Fruit fly (Drosophila melanogaster) whole organism, embryonic: Measurements from ENCODE around the gene AstCC.
A peak's percentile ranks its signal among the peaks of the same experiment; 100 is the strongest.

Source experiments
- Atf3 ChIP-seq: fragments of 200-800 bp; sonication (Bioruptor generic); optimal IDR thresholded peaks from 3 replicates; lab custom pipeline; 2016; ENCODE audit warnings: missing biosample characterization, missing genetic modification characterization
- CG10366 ChIP-seq: fragments of 200-800 bp; sonication (Bioruptor generic); IDR thresholded peaks from 2 replicates; pipeline ENCODE4 v1.3.6; 2022; ENCODE audit warnings: missing biosample characterization, missing genetic modification characterization
- CG12236 ChIP-seq: fragments of 200-800 bp; sonication (Bioruptor generic); optimal IDR thresholded peaks from 2 replicates; lab custom pipeline; 2016; ENCODE audit warnings: missing biosample characterization, missing genetic modification characterization
- CG14014 ChIP-seq: fragments of 200-800 bp; sonication (Bioruptor generic); IDR thresholded peaks from 2 replicates; pipeline ENCODE4 v1.3.6; 2022; ENCODE audit warnings: missing biosample characterization, missing genetic modification characterization
- CG16779 ChIP-seq: fragments of 200-800 bp; sonication (Bioruptor generic); IDR thresholded peaks from 2 replicates; pipeline ENCODE4 v1.3.6; 2022; ENCODE audit warnings: missing biosample characterization, missing genetic modification characterization
- CG17359 ChIP-seq: fragments of 200-800 bp; sonication (Bioruptor generic); optimal IDR thresholded peaks from 3 replicates; lab custom pipeline; 2018; ENCODE audit warnings: missing biosample characterization, mild to moderate bottlenecking, missing genetic modification characterization, moderate library complexity
- CG17385 ChIP-seq: fragments of 200-800 bp; sonication (Bioruptor generic); optimal IDR thresholded peaks from 3 replicates; lab custom pipeline; 2018; ENCODE audit warnings: missing biosample characterization, mild to moderate bottlenecking, missing genetic modification characterization
- CG17802 ChIP-seq: fragments of 200-800 bp; sonication (Bioruptor generic); optimal IDR thresholded peaks from 2 replicates; lab custom pipeline; 2018; ENCODE audit warnings: missing biosample characterization, mild to moderate bottlenecking, missing genetic modification characterization, moderate library complexity
- CG18599 ChIP-seq: fragments of 200-800 bp; sonication (Bioruptor generic); optimal IDR thresholded peaks from 3 replicates; lab custom pipeline; 2017; ENCODE audit warnings: missing biosample characterization, missing genetic modification characterization, mild to moderate bottlenecking, moderate library complexity, missing genetic modification reagents
- CG30020 ChIP-seq: fragments of 200-800 bp; optimal IDR thresholded peaks from 2 replicates; lab custom pipeline; 2019; ENCODE audit warnings: missing biosample characterization, mild to moderate bottlenecking, missing genetic modification characterization, moderate library complexity
- CG30403 ChIP-seq: fragments of 200-800 bp; sonication (Bioruptor generic); optimal IDR thresholded peaks from 3 replicates; lab custom pipeline; 2016; ENCODE audit warnings: missing biosample characterization, missing genetic modification characterization
- CG7357 ChIP-seq: fragments of 200-800 bp; sonication (Bioruptor generic); IDR thresholded peaks from 3 replicates; pipeline ENCODE4 v1.3.6; 2022; ENCODE audit warnings: missing biosample characterization, missing genetic modification characterization
- CG7928 ChIP-seq: fragments of 200-800 bp; sonication (Bioruptor generic); optimal IDR thresholded peaks from 2 replicates; lab custom pipeline; 2017; ENCODE audit warnings: missing biosample characterization, mild to moderate bottlenecking, missing genetic modification characterization
- CG9876 ChIP-seq: fragments of 200-800 bp; sonication (Bioruptor generic); optimal IDR thresholded peaks from 2 replicates; lab custom pipeline; 2016; ENCODE audit warnings: missing biosample characterization, missing genetic modification characterization
- Dll ChIP-seq: fragments of 200-800 bp; sonication (Bioruptor generic); IDR thresholded peaks from 4 replicates; pipeline ENCODE4 v1.3.6; 2022; ENCODE audit warnings: missing biosample characterization, missing genetic modification characterization; ENCODE audit not compliant: partially characterized antibody
- Drgx ChIP-seq: fragments of 200-800 bp; sonication (Bioruptor generic); IDR thresholded peaks from 2 replicates; pipeline ENCODE4 v1.3.6; 2022; ENCODE audit warnings: missing biosample characterization, missing genetic modification characterization
- Hand ChIP-seq: fragments of 200-800 bp; sonication (Bioruptor generic); optimal IDR thresholded peaks from 2 replicates; lab custom pipeline; 2017; ENCODE audit warnings: mild to moderate bottlenecking, missing biosample characterization, missing genetic modification reagents, missing genetic modification characterization
- Hmr ChIP-seq: fragments of 200-800 bp; sonication (Bioruptor generic); optimal IDR thresholded peaks from 3 replicates; lab custom pipeline; 2017; ENCODE audit warnings: mild to moderate bottlenecking, missing biosample characterization, missing genetic modification reagents, missing genetic modification characterization
- Meics ChIP-seq: fragments of 200-800 bp; sonication (Bioruptor generic); optimal IDR thresholded peaks from 2 replicates; lab custom pipeline; 2017; ENCODE audit warnings: missing biosample characterization, mild to moderate bottlenecking, missing genetic modification characterization
- NC2α ChIP-seq: fragments of 200-800 bp; sonication (Bioruptor generic); optimal IDR thresholded peaks from 2 replicates; lab custom pipeline; 2016; ENCODE audit warnings: missing biosample characterization, missing genetic modification characterization
- NFAT ChIP-seq: fragments of 200-800 bp; sonication (Bioruptor generic); IDR thresholded peaks from 2 replicates; pipeline ENCODE4 v1.3.6; 2022; ENCODE audit warnings: missing biosample characterization, missing genetic modification characterization
- Nf-YC ChIP-seq: fragments of 200-800 bp; optimal IDR thresholded peaks from 3 replicates; lab custom pipeline; 2019; ENCODE audit warnings: missing biosample characterization, mild to moderate bottlenecking, missing genetic modification characterization, moderate library complexity
- NfI ChIP-seq: fragments of 200-800 bp; sonication (Bioruptor generic); optimal IDR thresholded peaks from 3 replicates; lab custom pipeline; 2018; ENCODE audit warnings: missing biosample characterization, mild to moderate bottlenecking, missing genetic modification characterization, moderate library complexity
- Rfx ChIP-seq: fragments of 200-800 bp; sonication (Bioruptor generic); IDR thresholded peaks from 2 replicates; pipeline ENCODE4 v1.3.6; 2022; ENCODE audit warnings: missing biosample characterization, missing genetic modification characterization
- Rx ChIP-seq: fragments of 200-800 bp; sonication (Bioruptor generic); IDR thresholded peaks from 2 replicates; pipeline ENCODE4 v1.3.6; 2022; ENCODE audit warnings: missing biosample characterization, missing genetic modification characterization
- Trl ChIP-seq, 3 experiments: fragments of >200 bp in 2 of 3; fragments of 200-800 bp in 1 of 3; sonication (Bioruptor generic) in 1 of 3; optimal IDR thresholded peaks; 2 replicates in 1 of 3; 3 replicates in 2 of 3; lab custom pipeline; 2016 to 2017; ENCODE audit warnings: missing biosample characterization in 1 of 3, missing genetic modification characterization in 1 of 3
- Usf ChIP-seq: fragments of 200-800 bp; sonication (Bioruptor generic); optimal IDR thresholded peaks from 2 replicates; lab custom pipeline; 2017; ENCODE audit warnings: missing genotype, missing biosample characterization, missing genetic modification characterization
- ase ChIP-seq: fragments of 200-800 bp; sonication (Bioruptor generic); IDR thresholded peaks from 3 replicates; pipeline ENCODE4 v1.3.6; 2022; ENCODE audit warnings: missing biosample characterization, missing genetic modification characterization
- ato ChIP-seq: fragments of 200-800 bp; sonication (Bioruptor generic); IDR thresholded peaks from 2 replicates; pipeline ENCODE4 v1.3.6; 2022; ENCODE audit warnings: missing biosample characterization, missing genetic modification characterization; ENCODE audit not compliant: partially characterized antibody
- disco-r ChIP-seq: fragments of 200-800 bp; sonication (Bioruptor generic); optimal IDR thresholded peaks from 2 replicates; lab custom pipeline; 2016; ENCODE audit warnings: missing biosample characterization, missing genetic modification characterization
- dysf ChIP-seq: fragments of 200-800 bp; sonication (Bioruptor generic); IDR thresholded peaks from 3 replicates; pipeline ENCODE4 v1.3.6; 2022; ENCODE audit warnings: missing biosample characterization, missing genetic modification characterization
- ewg ChIP-seq: fragments of 200-800 bp; sonication (Bioruptor generic); optimal IDR thresholded peaks from 3 replicates; lab custom pipeline; 2017; ENCODE audit warnings: mild to moderate bottlenecking, missing biosample characterization, missing genetic modification reagents, missing genetic modification characterization
- gce ChIP-seq: fragments of 200-800 bp; sonication (Bioruptor generic); IDR thresholded peaks from 3 replicates; pipeline ENCODE4 v1.3.6; 2022; ENCODE audit warnings: missing biosample characterization, missing genetic modification characterization
- gem ChIP-seq: fragments of 200-800 bp; sonication (Bioruptor generic); optimal IDR thresholded peaks from 2 replicates; lab custom pipeline; 2019; ENCODE audit warnings: missing biosample characterization, mild to moderate bottlenecking, missing genetic modification characterization, moderate library complexity
- her ChIP-seq: fragments of 200-800 bp; sonication (Bioruptor generic); optimal IDR thresholded peaks from 2 replicates; lab custom pipeline; 2016; ENCODE audit warnings: missing biosample characterization, missing genetic modification characterization
- hkb ChIP-seq, 2 experiments: fragments of 200-800 bp in 1 of 2; fragments of >200 bp in 1 of 2; sonication (Bioruptor generic) in 1 of 2; IDR thresholded peaks in 1 of 2; optimal IDR thresholded peaks in 1 of 2; 2 replicates each; pipeline versions ENCODE4 v1.3.6 to Lab custom; 2017 to 2022; ENCODE audit warnings: missing biosample characterization in 1 of 2, missing genetic modification characterization in 1 of 2
- ind ChIP-seq: fragments of 200-800 bp; sonication (Bioruptor generic); optimal IDR thresholded peaks from 3 replicates; lab custom pipeline; 2016; ENCODE audit warnings: missing biosample characterization, missing genetic modification characterization
- jigr1 ChIP-seq: fragments of 200-800 bp; sonication (Bioruptor generic); IDR thresholded peaks from 3 replicates; pipeline ENCODE4 v1.3.6; 2022; ENCODE audit warnings: missing biosample characterization, missing genetic modification characterization
- kah ChIP-seq: fragments of 200-800 bp; sonication (Bioruptor generic); optimal IDR thresholded peaks from 2 replicates; lab custom pipeline; 2018; ENCODE audit warnings: missing biosample characterization, mild to moderate bottlenecking, missing genetic modification characterization
- lilli ChIP-seq: fragments of 200-800 bp; sonication (Bioruptor generic); optimal IDR thresholded peaks from 3 replicates; lab custom pipeline; 2016; ENCODE audit warnings: missing biosample characterization, missing genetic modification characterization
- lmd ChIP-seq: fragments of 200-800 bp; sonication (Bioruptor generic); IDR thresholded peaks from 2 replicates; pipeline ENCODE4 v1.3.6; 2022; ENCODE audit warnings: missing biosample characterization, missing genetic modification characterization
- mld ChIP-seq: fragments of 200-800 bp; sonication (Bioruptor generic); IDR thresholded peaks from 3 replicates; pipeline ENCODE4 v1.3.6; 2022; ENCODE audit warnings: missing biosample characterization, missing genetic modification characterization; ENCODE audit not compliant: partially characterized antibody
- nom ChIP-seq: fragments of 200-800 bp; sonication (Bioruptor generic); optimal IDR thresholded peaks from 2 replicates; lab custom pipeline; 2017; ENCODE audit warnings: missing biosample characterization, missing genetic modification characterization, mild to moderate bottlenecking, moderate library complexity, missing genetic modification reagents
- pzg ChIP-seq: fragments of 200-800 bp; sonication (Bioruptor generic); optimal IDR thresholded peaks from 3 replicates; lab custom pipeline; 2018; ENCODE audit warnings: missing biosample characterization, mild to moderate bottlenecking, missing genetic modification characterization, moderate library complexity
- ro ChIP-seq: fragments of 200-800 bp; sonication (Bioruptor generic); IDR thresholded peaks from 2 replicates; pipeline ENCODE4 v1.3.6; 2022; ENCODE audit warnings: missing biosample characterization, missing genetic modification characterization
- row ChIP-seq: fragments of 200-800 bp; sonication (Bioruptor generic); IDR thresholded peaks from 3 replicates; pipeline ENCODE4 v1.3.6; 2022; ENCODE audit warnings: missing biosample characterization, missing genetic modification characterization
- schlank ChIP-seq: fragments of 200-800 bp; sonication (Bioruptor generic); optimal IDR thresholded peaks from 2 replicates; lab custom pipeline; 2018; ENCODE audit warnings: missing biosample characterization, mild to moderate bottlenecking, missing genetic modification characterization
- slbo ChIP-seq: fragments of 200-800 bp; sonication (Bioruptor generic); IDR thresholded peaks from 2 replicates; pipeline ENCODE4 v1.3.6; 2022; ENCODE audit warnings: missing biosample characterization, missing genetic modification characterization
- tna ChIP-seq: fragments of 200-800 bp; sonication (Bioruptor generic); IDR thresholded peaks from 2 replicates; pipeline ENCODE4 v1.3.6; 2022; ENCODE audit warnings: missing biosample characterization, missing genetic modification characterization; ENCODE audit not compliant: partially characterized antibody
- vvl ChIP-seq: fragments of 200-800 bp; sonication (Bioruptor generic); IDR thresholded peaks from 2 replicates; pipeline ENCODE4 v1.3.6; 2022; ENCODE audit warnings: missing biosample characterization, missing genetic modification characterization
- wor ChIP-seq: fragments of 200-800 bp; sonication (Bioruptor generic); IDR thresholded peaks from 2 replicates; pipeline ENCODE4 v1.3.6; 2022; ENCODE audit warnings: missing biosample characterization, missing genetic modification characterization

The AstCC gene

dm6 chr2L:11086357-11086924 is 1.4 kb upstream of the AstCC start, which contains the start of gene CG16854 (continued):
- peak; percentile 35; the same call in 1 of the 2 replicates for TF ChIP-seq NFAT (GFP tag; lab: Robert Waterston, UW)
- TF ChIP-seq CG17359 (tag; lab: Kevin White, UChicago): no peak
- peak; percentile 41 to 51 for TF ChIP-seq Trl (optimal IDR thresholded peaks at IDR 0.05; lab: Kevin White, UChicago)
- peak; percentile 24 for TF ChIP-seq Trl (GFP tag; optimal IDR thresholded peaks at IDR 0.05; lab: Kevin White, UChicago)
- TF ChIP-seq gem (tag; lab: Kevin White, UChicago): peak; percentile 34
- peak; percentile 13 for TF ChIP-seq CG30403 (GFP tag; lab: Kevin White, UChicago)
- peak; percentile 18 for TF ChIP-seq Hmr (GFP tag; lab: Kevin White, UChicago)
- TF ChIP-seq ewg: peak; percentile 99
- TF ChIP-seq row (GFP tag; lab: Robert Waterston, UW): peak; percentile 60
- TF ChIP-seq Usf (GFP tag; lab: Kevin White, UChicago): no peak
- no peak for TF ChIP-seq NC2α
- TF ChIP-seq nom (GFP tag; lab: Kevin White, UChicago): no peak
- TF ChIP-seq Rx (GFP tag; lab: Robert Waterston, UW): 0 out of 2 replicates have a peak, but pooled peaks have one; percentile 11
- TF ChIP-seq Hand: peak; percentile 20
- TF ChIP-seq pzg (GFP tag; lab: Kevin White, UChicago): peak; percentile 27
- TF ChIP-seq CG17385: no peak
- TF ChIP-seq lilli (GFP tag; lab: Kevin White, UChicago): peak; percentile 29
- 0 out of 3 replicates have a peak, but pooled peaks have one; percentile 28 for TF ChIP-seq mld (GFP tag; lab: Robert Waterston, UW)
- no peak for TF ChIP-seq tna (GFP tag; lab: Robert Waterston, UW)
- TF ChIP-seq NfI: no peak
- 0 out of 3 replicates have a peak, but pooled peaks have one; percentile 34 for TF ChIP-seq dysf
- TF ChIP-seq Atf3 (GFP tag; lab: Kevin White, UChicago): no peak
- TF ChIP-seq CG30020 (tag; lab: Kevin White, UChicago): no peak
- TF ChIP-seq Meics (GFP tag; lab: Kevin White, UChicago): peak; percentile 12
- TF ChIP-seq Rfx: no peak; the same call in 1 of the 2 replicates
- no peak for TF ChIP-seq ro (GFP tag; lab: Robert Waterston, UW)
- TF ChIP-seq Dll (GFP tag; lab: Robert Waterston, UW): no peak
- TF ChIP-seq CG7357 (GFP tag; lab: Robert Waterston, UW): no peak
- peak; percentile 9; the same call in 1 of the 2 replicates for TF ChIP-seq CG10366 (GFP tag; lab: Robert Waterston, UW)
- no peak for TF ChIP-seq vvl (GFP tag; lab: Robert Waterston, UW)
- TF ChIP-seq ase: 0 out of 3 replicates have a peak, but pooled peaks have one; percentile 8
- peak; percentile 60; the same call in 1 of the 2 replicates for TF ChIP-seq slbo (GFP tag; lab: Robert Waterston, UW)
- TF ChIP-seq ind (GFP tag; lab: Kevin White, UChicago): no peak
- TF ChIP-seq disco-r (GFP tag; lab: Kevin White, UChicago): no peak
- TF ChIP-seq Nf-YC: no peak
- TF ChIP-seq CG16779 (GFP tag; lab: Robert Waterston, UW): peak; percentile 55; the same call in 1 of the 2 replicates
- TF ChIP-seq ato (GFP tag; lab: Robert Waterston, UW): no peak
- TF ChIP-seq CG7928 (GFP tag; lab: Kevin White, UChicago): peak; percentile 83
- no peak for TF ChIP-seq gce (GFP tag; lab: Robert Waterston, UW)
- no peak for TF ChIP-seq lmd (GFP tag; lab: Robert Waterston, UW)

- TF ChIP-seq CG18599 (no peak), her (GFP tag; lab: Kevin White, UChicago) (no peak), CG9876 (GFP tag; lab: Kevin White, UChicago) (no peak), CG14014 (GFP tag; lab: Robert Waterston, UW) (no peak), Drgx (GFP tag; lab: Robert Waterston, UW) (no peak), kah (peak; percentile 19), jigr1 (GFP tag; lab: Robert Waterston, UW) (no peak), hkb (optimal IDR thresholded peaks at IDR 0.05; lab: Kevin White, UChicago) (no peak), hkb (GFP tag; IDR thresholded peaks at IDR 0.05; lab: Robert Waterston, UW) (no peak), CG17802 (tag; lab: Kevin White, UChicago) (no peak), CG12236 (GFP tag; lab: Kevin White, UChicago) (no peak), schlank (tag; lab: Kevin White, UChicago) (no peak), wor (GFP tag; lab: Robert Waterston, UW) (no peak)
These were observed 3.0 kb downstream of the AstCC start for dm6 chr2L:11082025-11082424.
